Fruit fly (Drosophila melanogaster) whole organism, embryonic: ENCODE data around the gene Ppat-Dpck.
A peak's percentile ranks its signal among the peaks of the same experiment; 100 is the strongest.

Source experiments
- Blimp-1 ChIP-seq: fragments of 200-800 bp; sonication (Bioruptor generic); optimal IDR thresholded peaks from 3 replicates; lab custom pipeline; 2018; ENCODE audit warnings: missing biosample characterization, missing genetic modification characterization, mild to moderate bottlenecking, moderate library complexity, missing genetic modification reagents
- CG10543 ChIP-seq: fragments of 200-800 bp; sonication (Bioruptor generic); optimal IDR thresholded peaks from 3 replicates; lab custom pipeline; 2017; ENCODE audit warnings: missing biosample characterization, mild to moderate bottlenecking, missing genetic modification characterization, moderate library complexity
- CG10979 ChIP-seq: fragments of 200-800 bp; sonication (Bioruptor generic); optimal IDR thresholded peaks from 2 replicates; lab custom pipeline; 2018; ENCODE audit warnings: missing biosample characterization, mild to moderate bottlenecking, missing genetic modification characterization, moderate library complexity
- CG11398 ChIP-seq: fragments of 200-800 bp; sonication (Bioruptor generic); optimal IDR thresholded peaks from 2 replicates; lab custom pipeline; 2016; ENCODE audit warnings: missing biosample characterization, missing genetic modification characterization
- CG11695 ChIP-seq: fragments of 200-800 bp; sonication (Bioruptor generic); IDR thresholded peaks from 3 replicates; pipeline ENCODE4 v1.3.6; 2022; ENCODE audit warnings: missing biosample characterization, missing genetic modification characterization
- CG12219 ChIP-seq: fragments of 200-800 bp; sonication (Bioruptor generic); optimal IDR thresholded peaks from 3 replicates; lab custom pipeline; 2018; ENCODE audit warnings: missing biosample characterization, mild to moderate bottlenecking, missing genetic modification characterization
- CG14860 ChIP-seq: fragments of 200-800 bp; sonication (Bioruptor generic); IDR thresholded peaks from 3 replicates; pipeline ENCODE4 v1.3.6; 2022; ENCODE audit warnings: missing biosample characterization, missing genetic modification characterization; ENCODE audit not compliant: partially characterized antibody
- CG15269 ChIP-seq: fragments of 200-800 bp; sonication (Bioruptor generic); optimal IDR thresholded peaks from 2 replicates; lab custom pipeline; 2018; ENCODE audit warnings: missing biosample characterization, mild to moderate bottlenecking, missing genetic modification characterization, moderate library complexity
- CG1602 ChIP-seq: fragments of 200-800 bp; sonication (Bioruptor generic); optimal IDR thresholded peaks from 3 replicates; lab custom pipeline; 2016; ENCODE audit warnings: missing biosample characterization, missing genetic modification characterization
- CG18011 ChIP-seq: fragments of 200-800 bp; sonication (Bioruptor generic); optimal IDR thresholded peaks from 2 replicates; lab custom pipeline; 2017; ENCODE audit warnings: missing biosample characterization, missing genetic modification characterization, mild to moderate bottlenecking, moderate library complexity, missing genotype
- CG18262 ChIP-seq: fragments of 200-800 bp; optimal IDR thresholded peaks from 3 replicates; lab custom pipeline; 2019; ENCODE audit warnings: missing biosample characterization, mild to moderate bottlenecking, missing genetic modification characterization, moderate library complexity
- CG1832 ChIP-seq: fragments of 200-800 bp; sonication (Bioruptor generic); optimal IDR thresholded peaks from 2 replicates; lab custom pipeline; 2017; ENCODE audit warnings: missing biosample characterization, mild to moderate bottlenecking, missing genetic modification characterization, inconsistent platforms
- CG2129 ChIP-seq: fragments of 200-800 bp; sonication (Bioruptor generic); IDR thresholded peaks from 2 replicates; pipeline ENCODE4 v1.3.6; 2022; ENCODE audit warnings: missing biosample characterization, missing genetic modification characterization; ENCODE audit not compliant: partially characterized antibody
- CG3995 ChIP-seq: fragments of 200-800 bp; sonication (Bioruptor generic); optimal IDR thresholded peaks from 3 replicates; lab custom pipeline; 2016; ENCODE audit warnings: missing biosample characterization, missing genetic modification characterization
- CG42726 ChIP-seq: fragments of 200-800 bp; sonication (Bioruptor generic); IDR thresholded peaks from 2 replicates; pipeline ENCODE4 v1.3.6; 2022; ENCODE audit warnings: missing biosample characterization, missing genetic modification characterization; ENCODE audit not compliant: partially characterized antibody
- CG4854 ChIP-seq: fragments of 200-800 bp; sonication (Bioruptor generic); optimal IDR thresholded peaks from 2 replicates; lab custom pipeline; 2016; ENCODE audit warnings: missing biosample characterization, missing genetic modification characterization, inconsistent platforms
- CG6654 ChIP-seq: fragments of 200-800 bp; sonication (Bioruptor generic); optimal IDR thresholded peaks from 2 replicates; lab custom pipeline; 2017; ENCODE audit warnings: missing biosample characterization, mild to moderate bottlenecking, missing genetic modification characterization
- CG7839 ChIP-seq: fragments of 200-800 bp; sonication (Bioruptor generic); optimal IDR thresholded peaks from 3 replicates; lab custom pipeline; 2018; ENCODE audit warnings: missing biosample characterization, mild to moderate bottlenecking, missing genetic modification characterization, moderate library complexity
- CG7987 ChIP-seq: fragments of 200-800 bp; sonication (Bioruptor generic); optimal IDR thresholded peaks from 2 replicates; lab custom pipeline; 2018; ENCODE audit warnings: missing biosample characterization, mild to moderate bottlenecking, missing genetic modification characterization, moderate library complexity
- CG9727 ChIP-seq: fragments of 200-800 bp; sonication (Bioruptor generic); optimal IDR thresholded peaks from 3 replicates; lab custom pipeline; 2017; ENCODE audit warnings: missing biosample characterization, mild to moderate bottlenecking, missing genetic modification characterization
- D19A ChIP-seq: fragments of 200-800 bp; optimal IDR thresholded peaks from 3 replicates; lab custom pipeline; 2019; ENCODE audit warnings: missing biosample characterization, mild to moderate bottlenecking, missing genetic modification characterization, moderate library complexity
- Eip74EF ChIP-seq, 2 experiments: fragments of 200-800 bp in 1 of 2; fragments of >200 bp in 1 of 2; sonication (Bioruptor generic) in 1 of 2; optimal IDR thresholded peaks; 2 replicates each; lab custom pipeline; 2017 to 2019; ENCODE audit warnings: missing biosample characterization in 2 of 2, missing genetic modification characterization in 2 of 2, mild to moderate bottlenecking in 1 of 2, moderate library complexity in 1 of 2
- Elba2 ChIP-seq: fragments of 200-800 bp; sonication (Bioruptor generic); optimal IDR thresholded peaks from 3 replicates; lab custom pipeline; 2016; ENCODE audit warnings: missing biosample characterization, missing genetic modification characterization
- Ets97D ChIP-seq: fragments of 200-800 bp; sonication (Bioruptor generic); optimal IDR thresholded peaks from 3 replicates; lab custom pipeline; 2016; ENCODE audit warnings: missing biosample characterization, missing genetic modification characterization
- Gug ChIP-seq: fragments of 200-800 bp; sonication (Bioruptor generic); IDR thresholded peaks from 4 replicates; pipeline ENCODE4 v1.3.6; 2022; ENCODE audit warnings: missing biosample characterization, missing genetic modification characterization
- HLH3B ChIP-seq: fragments of 200-800 bp; sonication (Bioruptor generic); IDR thresholded peaks from 2 replicates; pipeline ENCODE4 v1.3.6; 2022; ENCODE audit warnings: missing biosample characterization, missing genetic modification characterization
- Mes4 ChIP-seq: fragments of 200-800 bp; sonication (Bioruptor generic); optimal IDR thresholded peaks from 2 replicates; lab custom pipeline; 2016; ENCODE audit warnings: missing biosample characterization, missing genetic modification characterization
- Oli ChIP-seq: fragments of 200-800 bp; sonication (Bioruptor generic); optimal IDR thresholded peaks from 2 replicates; lab custom pipeline; 2018; ENCODE audit warnings: missing biosample characterization, mild to moderate bottlenecking, missing genetic modification characterization, moderate library complexity
- PHDP ChIP-seq: fragments of 200-800 bp; sonication (Bioruptor generic); optimal IDR thresholded peaks from 3 replicates; lab custom pipeline; 2018; ENCODE audit warnings: missing biosample characterization, mild to moderate bottlenecking, missing genetic modification characterization, moderate library complexity
- Ptx1 ChIP-seq: fragments of 200-800 bp; sonication (Bioruptor generic); IDR thresholded peaks from 2 replicates; pipeline ENCODE4 v1.3.6; 2022; ENCODE audit warnings: missing biosample characterization, missing genetic modification characterization
- Trl ChIP-seq, 3 experiments: fragments of >200 bp in 2 of 3; fragments of 200-800 bp in 1 of 3; sonication (Bioruptor generic) in 1 of 3; optimal IDR thresholded peaks; 2 replicates in 1 of 3; 3 replicates in 2 of 3; lab custom pipeline; 2016 to 2017; ENCODE audit warnings: missing biosample characterization in 1 of 3, missing genetic modification characterization in 1 of 3
- ac ChIP-seq: fragments of 200-800 bp; sonication (Bioruptor generic); optimal IDR thresholded peaks from 3 replicates; lab custom pipeline; 2017; ENCODE audit warnings: missing biosample characterization, mild to moderate bottlenecking, missing genetic modification characterization
- btn ChIP-seq: fragments of 200-800 bp; sonication (Bioruptor generic); optimal IDR thresholded peaks from 2 replicates; lab custom pipeline; 2016; ENCODE audit warnings: missing biosample characterization, missing genetic modification characterization
- cwo ChIP-seq: fragments of 200-800 bp; sonication (Bioruptor generic); optimal IDR thresholded peaks from 3 replicates; lab custom pipeline; 2017; ENCODE audit warnings: missing biosample characterization, missing genetic modification characterization, mild to moderate bottlenecking, moderate library complexity, missing genetic modification reagents
- ewg ChIP-seq: fragments of 200-800 bp; sonication (Bioruptor generic); optimal IDR thresholded peaks from 3 replicates; lab custom pipeline; 2017; ENCODE audit warnings: mild to moderate bottlenecking, missing biosample characterization, missing genetic modification reagents, missing genetic modification characterization
- fd102C ChIP-seq: fragments of 200-800 bp; sonication (Bioruptor generic); optimal IDR thresholded peaks from 2 replicates; lab custom pipeline; 2018; ENCODE audit warnings: missing biosample characterization, mild to moderate bottlenecking, missing genetic modification characterization, moderate library complexity
- gt ChIP-seq: fragments of 200-800 bp; sonication (Bioruptor generic); IDR thresholded peaks from 2 replicates; pipeline ENCODE4 v1.3.6; 2022; ENCODE audit warnings: missing biosample characterization, missing genetic modification characterization
- kah ChIP-seq: fragments of 200-800 bp; sonication (Bioruptor generic); optimal IDR thresholded peaks from 2 replicates; lab custom pipeline; 2018; ENCODE audit warnings: missing biosample characterization, mild to moderate bottlenecking, missing genetic modification characterization
- ken ChIP-seq: fragments of 200-800 bp; sonication (Bioruptor generic); IDR thresholded peaks from 3 replicates; pipeline ENCODE4 v1.3.6; 2022; ENCODE audit warnings: missing biosample characterization, missing genetic modification characterization
- maf-S ChIP-seq: fragments of 200-800 bp; sonication (Bioruptor generic); optimal IDR thresholded peaks from 2 replicates; lab custom pipeline; 2016; ENCODE audit warnings: missing biosample characterization, missing genetic modification characterization
- mirr ChIP-seq: fragments of 200-800 bp; sonication (Bioruptor generic); optimal IDR thresholded peaks from 3 replicates; lab custom pipeline; 2018; ENCODE audit warnings: missing biosample characterization, mild to moderate bottlenecking, missing genetic modification characterization
- phol ChIP-seq: fragments of 200-800 bp; sonication (Bioruptor generic); optimal IDR thresholded peaks from 3 replicates; lab custom pipeline; 2018; ENCODE audit warnings: missing biosample characterization, mild to moderate bottlenecking, missing genetic modification characterization, moderate library complexity
- pzg ChIP-seq: fragments of 200-800 bp; sonication (Bioruptor generic); optimal IDR thresholded peaks from 3 replicates; lab custom pipeline; 2018; ENCODE audit warnings: missing biosample characterization, mild to moderate bottlenecking, missing genetic modification characterization, moderate library complexity
- seq ChIP-seq: fragments of 200-800 bp; sonication (Bioruptor generic); IDR thresholded peaks from 2 replicates; pipeline ENCODE4 v1.3.6; 2022; ENCODE audit warnings: missing biosample characterization, missing genetic modification characterization
- tgo ChIP-seq: fragments of 200-800 bp; sonication (Bioruptor generic); IDR thresholded peaks from 3 replicates; pipeline ENCODE4 v1.3.6; 2022; ENCODE audit warnings: missing biosample characterization, missing genetic modification characterization
- tll ChIP-seq, 2 experiments: fragments of 200-800 bp in 1 of 2; fragments of >200 bp in 1 of 2; sonication (Bioruptor generic) in 1 of 2; optimal IDR thresholded peaks; 2 replicates each; lab custom pipeline; 2017 to 2019; ENCODE audit warnings: missing biosample characterization in 2 of 2, missing genetic modification characterization in 2 of 2, mild to moderate bottlenecking in 1 of 2, moderate library complexity in 1 of 2
- tup ChIP-seq: fragments of 200-800 bp; sonication (Bioruptor generic); optimal IDR thresholded peaks from 2 replicates; lab custom pipeline; 2016; ENCODE audit warnings: missing biosample characterization, mild to moderate bottlenecking, missing genetic modification characterization, moderate library complexity
- unpg ChIP-seq: fragments of 200-800 bp; sonication (Bioruptor generic); optimal IDR thresholded peaks from 3 replicates; lab custom pipeline; 2018; ENCODE audit warnings: missing biosample characterization, mild to moderate bottlenecking, missing genetic modification characterization, moderate library complexity
- zfh1 ChIP-seq: fragments of 200-800 bp; sonication (Bioruptor generic); IDR thresholded peaks from 3 replicates; pipeline ENCODE4 v1.3.6; 2022; ENCODE audit warnings: missing biosample characterization, missing genetic modification characterization

Gene Ppat-Dpck

DNA sequence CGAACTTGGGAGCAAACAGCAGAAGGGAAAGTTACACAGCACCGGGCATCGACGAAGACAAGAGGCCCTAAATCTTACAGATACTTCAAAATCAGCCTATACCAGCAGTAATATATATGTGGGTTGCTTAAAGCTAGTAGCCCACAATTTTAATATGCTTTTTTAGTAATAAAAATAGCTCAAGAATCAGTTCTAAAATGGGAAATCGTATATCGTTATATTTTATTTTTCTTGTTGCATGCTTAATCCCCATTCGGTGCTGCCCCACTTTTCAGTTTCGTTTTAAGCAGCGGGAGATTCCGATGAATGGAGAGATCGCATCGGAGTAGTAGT lies 39.5 kb upstream of the Ppat-Dpck start (continued):
- peak in 1 of 2 experiments; percentile 1 for TF ChIP-seq Eip74EF (GFP tag; optimal IDR thresholded peaks at IDR 0.05; lab: Kevin White, UChicago)
- TF ChIP-seq CG11398 (GFP tag; lab: Kevin White, UChicago), result no peak
- TF ChIP-seq Gug (GFP tag; lab: Robert Waterston, UW), result peak; percentile 13; the same call in 1 of the 4 replicates
- TF ChIP-seq CG7987 (GFP tag; lab: Kevin White, UChicago), result no peak
- TF ChIP-seq CG42726 (GFP tag; lab: Robert Waterston, UW), result no peak
- 0 out of 3 replicates have a peak, but pooled peaks have one; percentile 29 for TF ChIP-seq zfh1 (GFP tag; lab: Robert Waterston, UW)
- no peak for TF ChIP-seq tll (GFP tag; optimal IDR thresholded peaks at IDR 0.05; lab: Kevin White, UChicago)
- peak; percentile 55 for TF ChIP-seq Ptx1
- TF ChIP-seq ewg, result no peak
- TF ChIP-seq CG3995, result no peak
- TF ChIP-seq maf-S (GFP tag; lab: Kevin White, UChicago), result no peak
- TF ChIP-seq fd102C (GFP tag; lab: Kevin White, UChicago), result no peak
- no peak for TF ChIP-seq ken
- TF ChIP-seq Mes4, result no peak
- TF ChIP-seq CG11695 (GFP tag; lab: Robert Waterston, UW), result 0 out of 3 replicates have a peak, but pooled peaks have one; percentile 30
- TF ChIP-seq CG4854 (GFP tag; lab: Kevin White, UChicago), result no peak
- peak; percentile 34 for TF ChIP-seq Oli
- no peak for TF ChIP-seq Elba2 (GFP tag; lab: Kevin White, UChicago)
- no peak for TF ChIP-seq CG2129 (GFP tag; lab: Robert Waterston, UW)
- TF ChIP-seq ac (GFP tag; lab: Kevin White, UChicago), result no peak
- no peak for TF ChIP-seq CG1832 (GFP tag; lab: Kevin White, UChicago)
- TF ChIP-seq D19A (tag; lab: Kevin White, UChicago), result peak; percentile 71
- TF ChIP-seq CG18262 (tag; lab: Kevin White, UChicago), result peak; percentile 23
- TF ChIP-seq pzg (GFP tag; lab: Kevin White, UChicago), result no peak
- TF ChIP-seq CG7839, result no peak
- TF ChIP-seq seq (GFP tag; lab: Robert Waterston, UW), result no peak
- TF ChIP-seq CG14860 (GFP tag; lab: Robert Waterston, UW), result no peak
- TF ChIP-seq CG10979, result peak; percentile 1
- peak; percentile 36 for TF ChIP-seq phol (tag; lab: Kevin White, UChicago)
- no peak for TF ChIP-seq btn (GFP tag; lab: Kevin White, UChicago)
- peak; percentile 14 for TF ChIP-seq CG9727 (GFP tag; lab: Kevin White, UChicago)
- no peak for TF ChIP-seq mirr (GFP tag; lab: Kevin White, UChicago)
- TF ChIP-seq PHDP (tag; lab: Kevin White, UChicago), result peak; percentile 32
- no peak for TF ChIP-seq Ets97D (GFP tag; lab: Kevin White, UChicago)
- TF ChIP-seq tgo (GFP tag; lab: Robert Waterston, UW), result peak; percentile 35; the same call in 1 of the 3 replicates
- no peak for TF ChIP-seq gt (GFP tag; lab: Robert Waterston, UW)
- no peak for TF ChIP-seq kah
- no peak for TF ChIP-seq CG12219 (GFP tag; lab: Kevin White, UChicago)
- TF ChIP-seq tup (GFP tag; lab: Kevin White, UChicago), result no peak
- TF ChIP-seq CG6654 (GFP tag; lab: Kevin White, UChicago), result peak; percentile 1
- no peak for TF ChIP-seq CG18011 (GFP tag; lab: Kevin White, UChicago)
- TF ChIP-seq CG15269 (tag; lab: Kevin White, UChicago), result peak; percentile 33
- 0 out of 2 replicates have a peak, but pooled peaks have one; percentile 16 for TF ChIP-seq HLH3B
- TF ChIP-seq unpg (GFP tag; lab: Kevin White, UChicago), result peak; percentile 45
- peak; percentile 47 for TF ChIP-seq Blimp-1
- TF ChIP-seq Trl (optimal IDR thresholded peaks at IDR 0.05; lab: Kevin White, UChicago), result no peak
- TF ChIP-seq Trl (GFP tag; optimal IDR thresholded peaks at IDR 0.05; lab: Kevin White, UChicago), result no peak
- TF ChIP-seq CG10543, result no peak
- TF ChIP-seq cwo (GFP tag; lab: Kevin White, UChicago), result no peak
- TF ChIP-seq CG1602, result no peak
